Fruit fly (Drosophila melanogaster) whole organism, embryonic: ENCODE data around the gene CG9130.

Source experiments
- Aef1 ChIP-seq: fragments of 200-800 bp; sonication (Bioruptor generic); IDR thresholded peaks from 3 replicates; pipeline ENCODE4 v1.3.6; 2022; ENCODE audit warnings: missing biosample characterization, missing genetic modification characterization
- Atf6 ChIP-seq: fragments of 200-800 bp; sonication (Bioruptor generic); IDR thresholded peaks from 2 replicates; pipeline ENCODE4 v1.3.6; 2022; ENCODE audit warnings: missing biosample characterization, missing genetic modification characterization
- CG10321 ChIP-seq: fragments of 200-800 bp; sonication (Bioruptor generic); IDR thresholded peaks from 2 replicates; pipeline ENCODE4 v1.3.6; 2022; ENCODE audit warnings: missing biosample characterization, missing genetic modification characterization
- CG11093 ChIP-seq: fragments of 200-800 bp; sonication (Bioruptor generic); IDR thresholded peaks from 3 replicates; pipeline ENCODE4 v1.3.6; 2022; ENCODE audit warnings: missing biosample characterization, missing genetic modification characterization
- CG11695 ChIP-seq: fragments of 200-800 bp; sonication (Bioruptor generic); IDR thresholded peaks from 3 replicates; pipeline ENCODE4 v1.3.6; 2022; ENCODE audit warnings: missing biosample characterization, missing genetic modification characterization
- CG11723 ChIP-seq: fragments of 200-800 bp; sonication (Bioruptor generic); optimal IDR thresholded peaks from 2 replicates; lab custom pipeline; 2017; ENCODE audit warnings: missing biosample characterization, mild to moderate bottlenecking, missing genetic modification characterization
- CG12071 ChIP-seq: fragments of 200-800 bp; sonication (Bioruptor generic); optimal IDR thresholded peaks from 3 replicates; lab custom pipeline; 2018; ENCODE audit warnings: missing biosample characterization, mild to moderate bottlenecking, missing genetic modification characterization
- CG12744 ChIP-seq: fragments of 200-800 bp; sonication (Bioruptor generic); optimal IDR thresholded peaks from 2 replicates; lab custom pipeline; 2016; ENCODE audit warnings: missing biosample characterization, missing genetic modification characterization
- CG13894 ChIP-seq: fragments of 200-800 bp; sonication (Bioruptor generic); optimal IDR thresholded peaks from 3 replicates; lab custom pipeline; 2018; ENCODE audit warnings: missing biosample characterization, mild to moderate bottlenecking, missing genetic modification characterization, moderate library complexity
- CG14014 ChIP-seq: fragments of 200-800 bp; sonication (Bioruptor generic); IDR thresholded peaks from 2 replicates; pipeline ENCODE4 v1.3.6; 2022; ENCODE audit warnings: missing biosample characterization, missing genetic modification characterization
- CG2712 ChIP-seq: fragments of 200-800 bp; optimal IDR thresholded peaks from 3 replicates; lab custom pipeline; 2019; ENCODE audit warnings: missing biosample characterization, mild to moderate bottlenecking, missing genetic modification characterization, moderate library complexity
- CG3163 ChIP-seq: fragments of 200-800 bp; sonication (Bioruptor generic); optimal IDR thresholded peaks from 3 replicates; lab custom pipeline; 2016; ENCODE audit warnings: missing biosample characterization, missing genetic modification characterization
- CG3281 ChIP-seq: fragments of 200-800 bp; sonication (Bioruptor generic); optimal IDR thresholded peaks from 3 replicates; lab custom pipeline; 2017; ENCODE audit warnings: missing biosample characterization, mild to moderate bottlenecking, missing genetic modification characterization
- CG33213 ChIP-seq: fragments of 200-800 bp; sonication (Bioruptor generic); optimal IDR thresholded peaks from 3 replicates; lab custom pipeline; 2016; ENCODE audit warnings: missing biosample characterization, missing genetic modification characterization
- CG34376 ChIP-seq: fragments of 200-800 bp; sonication (Bioruptor generic); optimal IDR thresholded peaks from 2 replicates; lab custom pipeline; 2018; ENCODE audit warnings: missing biosample characterization, mild to moderate bottlenecking, missing genetic modification characterization
- CG7357 ChIP-seq: fragments of 200-800 bp; sonication (Bioruptor generic); IDR thresholded peaks from 3 replicates; pipeline ENCODE4 v1.3.6; 2022; ENCODE audit warnings: missing biosample characterization, missing genetic modification characterization
- CG7987 ChIP-seq: fragments of 200-800 bp; sonication (Bioruptor generic); optimal IDR thresholded peaks from 2 replicates; lab custom pipeline; 2018; ENCODE audit warnings: missing biosample characterization, mild to moderate bottlenecking, missing genetic modification characterization, moderate library complexity
- CG8290 ChIP-seq, 3 experiments: fragments of 200-800 bp; sonication (Bioruptor generic); optimal IDR thresholded peaks; 2 replicates each; lab custom pipeline; 2016 to 2019; ENCODE audit warnings: missing biosample characterization in 3 of 3, missing genetic modification characterization in 3 of 3, mild to moderate bottlenecking in 2 of 3, moderate library complexity in 1 of 3
- CG9932 ChIP-seq: fragments of 200-800 bp; sonication (Bioruptor generic); IDR thresholded peaks from 2 replicates; pipeline ENCODE4 v1.3.6; 2022; ENCODE audit warnings: missing biosample characterization, missing genetic modification characterization
- Dref ChIP-seq: fragments of 200-800 bp; sonication (Bioruptor generic); IDR thresholded peaks from 2 replicates; pipeline ENCODE4 v1.3.6; 2022; ENCODE audit warnings: missing biosample characterization, missing genetic modification characterization
- Fer1 ChIP-seq: fragments of 200-800 bp; sonication (Bioruptor generic); optimal IDR thresholded peaks from 2 replicates; lab custom pipeline; 2017; ENCODE audit warnings: missing biosample characterization, mild to moderate bottlenecking, missing genetic modification characterization
- H15 ChIP-seq: fragments of 200-800 bp; sonication (Bioruptor generic); IDR thresholded peaks from 3 replicates; pipeline ENCODE4 v1.3.6; 2022; ENCODE audit warnings: missing biosample characterization, missing genetic modification characterization
- Jarid2 ChIP-seq: fragments of 200-800 bp; sonication (Bioruptor generic); optimal IDR thresholded peaks from 3 replicates; lab custom pipeline; 2017; ENCODE audit warnings: mild to moderate bottlenecking, missing biosample characterization, missing genetic modification reagents, missing genetic modification characterization
- Med ChIP-seq: fragments of 200-800 bp; sonication (Bioruptor generic); peaks from one replicate; lab custom pipeline; 2016; ENCODE audit warnings: missing biosample characterization, missing genetic modification characterization, mild to moderate bottlenecking, inconsistent platforms, moderate library complexity
- Myb ChIP-seq: fragments of 200-800 bp; sonication (Bioruptor generic); optimal IDR thresholded peaks from 2 replicates; lab custom pipeline; 2016; ENCODE audit warnings: missing biosample characterization, missing genetic modification characterization
- Rfx ChIP-seq: fragments of 200-800 bp; sonication (Bioruptor generic); IDR thresholded peaks from 2 replicates; pipeline ENCODE4 v1.3.6; 2022; ENCODE audit warnings: missing biosample characterization, missing genetic modification characterization
- Scr ChIP-seq: fragments of 200-800 bp; sonication (Bioruptor generic); IDR thresholded peaks from 2 replicates; pipeline ENCODE4 v1.3.6; 2022; ENCODE audit warnings: missing biosample characterization, missing genetic modification characterization; ENCODE audit not compliant: partially characterized antibody
- Stat92E ChIP-seq, 3 experiments: fragments of >200 bp in 2 of 3; fragments of 200-800 bp in 1 of 3; sonication (Bioruptor generic) in 1 of 3; optimal IDR thresholded peaks; 2 replicates each; lab custom pipeline; 2017 to 2019; ENCODE audit warnings: missing biosample characterization in 3 of 3, missing genetic modification characterization in 3 of 3, mild to moderate bottlenecking in 1 of 3, moderate library complexity in 1 of 3
- Trl ChIP-seq, 3 experiments: fragments of >200 bp in 2 of 3; fragments of 200-800 bp in 1 of 3; sonication (Bioruptor generic) in 1 of 3; optimal IDR thresholded peaks; 2 replicates in 1 of 3; 3 replicates in 2 of 3; lab custom pipeline; 2016 to 2017; ENCODE audit warnings: missing biosample characterization in 1 of 3, missing genetic modification characterization in 1 of 3
- YL-1 ChIP-seq: fragments of 200-800 bp; sonication (Bioruptor generic); optimal IDR thresholded peaks from 3 replicates; lab custom pipeline; 2017; ENCODE audit warnings: missing biosample characterization, mild to moderate bottlenecking, missing genetic modification characterization
- ab ChIP-seq: fragments of 200-800 bp; sonication (Bioruptor generic); optimal IDR thresholded peaks from 2 replicates; lab custom pipeline; 2016; ENCODE audit warnings: missing biosample characterization, missing genetic modification characterization
- amos ChIP-seq: fragments of 200-800 bp; sonication (Bioruptor generic); IDR thresholded peaks from 2 replicates; pipeline ENCODE4 v1.3.6; 2022; ENCODE audit warnings: missing biosample characterization, missing genetic modification characterization; ENCODE audit not compliant: partially characterized antibody
- bowl ChIP-seq: fragments of 200-800 bp; sonication (Bioruptor generic); IDR thresholded peaks from 2 replicates; pipeline ENCODE4 v1.3.6; 2022; ENCODE audit warnings: missing biosample characterization, missing genetic modification characterization
- caup ChIP-seq: fragments of 200-800 bp; sonication (Bioruptor generic); optimal IDR thresholded peaks from 3 replicates; lab custom pipeline; 2017; ENCODE audit warnings: missing biosample characterization, mild to moderate bottlenecking, missing genetic modification characterization, moderate library complexity; ENCODE audit not compliant: severe bottlenecking
- grau ChIP-seq: fragments of 200-800 bp; optimal IDR thresholded peaks from 3 replicates; lab custom pipeline; 2019; ENCODE audit warnings: missing biosample characterization, mild to moderate bottlenecking, missing genetic modification characterization, moderate library complexity
- insv ChIP-seq, 2 experiments: fragments of 200-800 bp; sonication (Bioruptor generic); optimal IDR thresholded peaks; 3 replicates each; lab custom pipeline; 2016 to 2018; ENCODE audit warnings: missing biosample characterization in 2 of 2, missing genetic modification characterization in 2 of 2
- psq ChIP-seq: fragments of 200-800 bp; sonication (Bioruptor generic); optimal IDR thresholded peaks from 2 replicates; lab custom pipeline; 2017; ENCODE audit warnings: missing biosample characterization, missing genetic modification characterization
- pzg ChIP-seq: fragments of 200-800 bp; sonication (Bioruptor generic); optimal IDR thresholded peaks from 3 replicates; lab custom pipeline; 2018; ENCODE audit warnings: missing biosample characterization, mild to moderate bottlenecking, missing genetic modification characterization, moderate library complexity
- rib ChIP-seq: fragments of 200-800 bp; sonication (Bioruptor generic); IDR thresholded peaks from 2 replicates; pipeline ENCODE4 v1.3.6; 2022; ENCODE audit warnings: missing biosample characterization, missing genetic modification characterization
- ro ChIP-seq: fragments of 200-800 bp; sonication (Bioruptor generic); IDR thresholded peaks from 2 replicates; pipeline ENCODE4 v1.3.6; 2022; ENCODE audit warnings: missing biosample characterization, missing genetic modification characterization
- row ChIP-seq: fragments of 200-800 bp; sonication (Bioruptor generic); IDR thresholded peaks from 3 replicates; pipeline ENCODE4 v1.3.6; 2022; ENCODE audit warnings: missing biosample characterization, missing genetic modification characterization
- sna ChIP-seq: fragments of 200-800 bp; sonication (Bioruptor generic); IDR thresholded peaks from 2 replicates; pipeline ENCODE4 v1.3.6; 2022; ENCODE audit warnings: missing biosample characterization, missing genetic modification characterization; ENCODE audit not compliant: partially characterized antibody
- sr ChIP-seq: fragments of 200-800 bp; sonication (Bioruptor generic); IDR thresholded peaks from 3 replicates; pipeline ENCODE4 v1.3.6; 2022; ENCODE audit warnings: missing biosample characterization, missing genetic modification characterization
- ssp ChIP-seq: fragments of 200-800 bp; sonication (Bioruptor generic); IDR thresholded peaks from 2 replicates; pipeline ENCODE4 v1.3.6; 2022; ENCODE audit warnings: missing biosample characterization, missing genetic modification characterization
- stwl ChIP-seq: fragments of 200-800 bp; sonication (Bioruptor generic); optimal IDR thresholded peaks from 3 replicates; lab custom pipeline; 2018; ENCODE audit warnings: missing biosample characterization, mild to moderate bottlenecking, missing genetic modification characterization, moderate library complexity
- tap ChIP-seq: fragments of 200-800 bp; optimal IDR thresholded peaks from 3 replicates; lab custom pipeline; 2019; ENCODE audit warnings: missing biosample characterization, mild to moderate bottlenecking, missing genetic modification characterization, moderate library complexity
- vnd ChIP-seq: fragments of 200-800 bp; sonication (Bioruptor generic); IDR thresholded peaks from 3 replicates; pipeline ENCODE4 v1.3.6; 2022; ENCODE audit warnings: missing biosample characterization, missing genetic modification characterization; ENCODE audit not compliant: partially characterized antibody
- zfh2 ChIP-seq: fragments of 200-800 bp; sonication (Bioruptor generic); optimal IDR thresholded peaks from 2 replicates; lab custom pipeline; 2016; ENCODE audit warnings: missing biosample characterization, missing genetic modification characterization

Gene CG9130

dm6 chr3L:1298509-1298908 lies 46.7 kb downstream of the CG9130 start, which contains the start of gene scf (continued):
- TF ChIP-seq CG7357 (GFP tag; lab: Robert Waterston, UW) (peak; percentile 53; the same call in 2 of the 3 replicates), CG11093 (GFP tag; lab: Robert Waterston, UW) (no peak), CG33213 (peak; percentile 13), YL-1 (GFP tag; lab: Kevin White, UChicago) (peak; percentile 39), sr (no peak), Myb (peak; percentile 20), Trl (optimal IDR thresholded peaks at IDR 0.05; lab: Kevin White, UChicago) (peak in 1 of 2 experiments; percentile 34), Trl (GFP tag; optimal IDR thresholded peaks at IDR 0.05; lab: Kevin White, UChicago) (peak; percentile 9), vnd (GFP tag; lab: Robert Waterston, UW) (peak; percentile 44; the same call in 1 of the 3 replicates), Dref (0 out of 2 replicates have a peak, but pooled peaks have one; percentile 1), H15 (GFP tag; lab: Robert Waterston, UW) (0 out of 3 replicates have a peak, but pooled peaks have one; percentile 33), Jarid2 (GFP tag; lab: Kevin White, UChicago) (peak; percentile 80), CG3163 (GFP tag; lab: Kevin White, UChicago) (peak; percentile 37), tap (tag; lab: Kevin White, UChicago) (no peak), amos (peak; percentile 27; the same call in 1 of the 2 replicates), row (GFP tag; lab: Robert Waterston, UW) (peak; percentile 60), rib (0 out of 2 replicates have a peak, but pooled peaks have one; percentile 13), CG13894 (tag; lab: Kevin White, UChicago) (peak; percentile 40), CG3281 (GFP tag; lab: Kevin White, UChicago) (peak; percentile 13), CG8290 (GFP tag; optimal IDR thresholded peaks at IDR 0.05; lab: Kevin White, UChicago) (no peak), CG8290 (tag; optimal IDR thresholded peaks at IDR 0.05; lab: Kevin White, UChicago) (peak in 1 of 2 experiments; percentile 62), CG12744 (no peak), Aef1 (GFP tag; lab: Robert Waterston, UW) (0 out of 3 replicates have a peak, but pooled peaks have one; percentile 24), CG9932 (GFP tag; lab: Robert Waterston, UW) (peak; percentile 36), pzg (GFP tag; lab: Kevin White, UChicago) (peak; percentile 59), bowl (GFP tag; lab: Robert Waterston, UW) (0 out of 2 replicates have a peak, but pooled peaks have one; percentile 7), sna (peak; percentile 15; the same call in 1 of the 2 replicates), Stat92E (GFP tag; optimal IDR thresholded peaks at IDR 0.05; lab: Kevin White, UChicago) (no peak), CG14014 (0 out of 2 replicates have a peak, but pooled peaks have one; percentile 34), stwl (peak; percentile 36), CG10321 (no peak), ab (no peak), zfh2 (GFP tag; lab: Kevin White, UChicago) (no peak), CG12071 (GFP tag; lab: Kevin White, UChicago) (peak; percentile 17), Scr (GFP tag; lab: Robert Waterston, UW) (peak; percentile 37; the same call in 1 of the 2 replicates), grau (tag; lab: Kevin White, UChicago) (peak; percentile 28), caup (GFP tag; lab: Kevin White, UChicago) (no peak), CG11723 (no peak), ro (peak; percentile 40; the same call in 1 of the 2 replicates), Atf6 (GFP tag; lab: Robert Waterston, UW) (0 out of 2 replicates have a peak, but pooled peaks have one; percentile 24), ssp (GFP tag; lab: Robert Waterston, UW) (peak; percentile 55), CG2712 (tag; lab: Kevin White, UChicago) (peak; percentile 11), CG7987 (GFP tag; lab: Kevin White, UChicago) (peak; percentile 21), Fer1 (GFP tag; lab: Kevin White, UChicago) (peak; percentile 35), CG34376 (peak; percentile 55), CG11695 (0 out of 3 replicates have a peak, but pooled peaks have one; percentile 36), psq (no peak), insv (GFP tag; optimal IDR thresholded peaks at IDR 0.05; lab: Kevin White, UChicago) (peak in 1 of 2 experiments; percentile 20), Med (peak; percentile 73), Rfx (peak; percentile 59)
